Worm (Caenorhabditis elegans): ENCODE measurements around the gene Y69E1A.3.

ce11 chrIV:10919770-10920169, 32.3 kb upstream of the Y69E1A.3 start, which contains the start of gene rbr-2:
- TF ChIP-seq nhr-77 (tag; optimal IDR thresholded peaks at IDR 0.05) = no peak
- no peak for TF ChIP-seq ctbp-1 (GFP tag; IDR thresholded peaks at IDR 0.05)
- no peak for TF ChIP-seq ama-1 (optimal IDR thresholded peaks at IDR 0.05)
- TF ChIP-seq nhr-237 (tag; optimal IDR thresholded peaks at IDR 0.05) = no peak

Measured in whole organism, L4 larva.